Fruit fly (Drosophila melanogaster) whole organism, adult: ENCODE measurements around the gene comm2.

Source experiments
- CG11617 ChIP-seq: fragments of 200-800 bp; sonication (Bioruptor generic); optimal IDR thresholded peaks from 2 replicates; lab custom pipeline; 2017; ENCODE audit warnings: mild to moderate bottlenecking, missing biosample characterization, missing genetic modification reagents, missing genetic modification characterization
- CG12768 ChIP-seq: fragments of 200-800 bp; sonication (Bioruptor generic); optimal IDR thresholded peaks from 2 replicates; lab custom pipeline; 2017; ENCODE audit warnings: missing biosample characterization, missing genetic modification characterization, mild to moderate bottlenecking, moderate library complexity, missing genetic modification reagents
- CG14711 ChIP-seq: fragments of 200-800 bp; sonication (Bioruptor generic); optimal IDR thresholded peaks from 2 replicates; lab custom pipeline; 2018; ENCODE audit warnings: missing biosample characterization, mild to moderate bottlenecking, missing genetic modification characterization, moderate library complexity
- CG1620 ChIP-seq: fragments of 200-800 bp; sonication (Bioruptor generic); optimal IDR thresholded peaks from 2 replicates; lab custom pipeline; 2016; ENCODE audit warnings: missing biosample characterization, missing genetic modification characterization
- CG33017 ChIP-seq: fragments of 200-800 bp; sonication (Bioruptor generic); optimal IDR thresholded peaks from 2 replicates; lab custom pipeline; 2018; ENCODE audit warnings: missing biosample characterization, mild to moderate bottlenecking, missing genetic modification characterization, moderate library complexity
- CG5204 ChIP-seq: fragments of 200-800 bp; sonication (Bioruptor generic); optimal IDR thresholded peaks from 2 replicates; lab custom pipeline; 2016; ENCODE audit warnings: missing biosample characterization, missing genetic modification characterization
- CG7045 ChIP-seq: fragments of 200-800 bp; sonication (Bioruptor generic); optimal IDR thresholded peaks from 2 replicates; lab custom pipeline; 2017; ENCODE audit warnings: missing biosample characterization, mild to moderate bottlenecking, missing genetic modification characterization
- CG7101 ChIP-seq: fragments of 200-800 bp; sonication (Bioruptor generic); optimal IDR thresholded peaks from 2 replicates; lab custom pipeline; 2018; ENCODE audit warnings: missing biosample characterization, mild to moderate bottlenecking, missing genetic modification characterization, moderate library complexity
- Clk ChIP-seq: fragments of 200-800 bp; sonication (Bioruptor generic); optimal IDR thresholded peaks from 2 replicates; lab custom pipeline; 2017; ENCODE audit warnings: missing biosample characterization, missing genetic modification characterization
- Crg-1 ChIP-seq: fragments of 200-800 bp; sonication (Bioruptor generic); optimal IDR thresholded peaks from 2 replicates; lab custom pipeline; 2016; ENCODE audit warnings: missing biosample characterization, missing genetic modification characterization
- Hr96 ChIP-seq: fragments of 200-800 bp; sonication (Bioruptor generic); optimal IDR thresholded peaks from 2 replicates; lab custom pipeline; 2016; ENCODE audit warnings: missing biosample characterization, missing genetic modification characterization
- Mnt ChIP-seq: fragments of 200-800 bp; sonication (Bioruptor generic); optimal IDR thresholded peaks from 2 replicates; lab custom pipeline; 2016; ENCODE audit warnings: missing biosample characterization, mild to moderate bottlenecking, missing genetic modification characterization
- bab1 ChIP-seq: fragments of 200-800 bp; sonication (Bioruptor generic); optimal IDR thresholded peaks from 3 replicates; lab custom pipeline; 2019; ENCODE audit warnings: missing biosample characterization, mild to moderate bottlenecking, missing genetic modification characterization, moderate library complexity
- cic ChIP-seq: fragments of 200-800 bp; sonication (Bioruptor generic); optimal IDR thresholded peaks from 2 replicates; lab custom pipeline; 2017; ENCODE audit warnings: missing biosample characterization, mild to moderate bottlenecking, missing genetic modification characterization, moderate library complexity
- cnc ChIP-seq, 2 experiments: fragments of >200 bp; optimal IDR thresholded peaks; 2 replicates each; lab custom pipeline; 2017
- kay ChIP-seq: fragments of 200-800 bp; sonication (Bioruptor generic); peaks from one replicate; lab custom pipeline; 2016; ENCODE audit warnings: missing biosample characterization, missing genetic modification characterization, borderline replicate concordance
- ovo ChIP-seq: fragments of 200-800 bp; sonication (Bioruptor generic); optimal IDR thresholded peaks from 2 replicates; lab custom pipeline; 2016; ENCODE audit warnings: missing biosample characterization, missing genetic modification characterization
- pad ChIP-seq: fragments of 200-800 bp; sonication (Bioruptor generic); optimal IDR thresholded peaks from 3 replicates; lab custom pipeline; 2017; ENCODE audit warnings: missing biosample characterization, missing genetic modification characterization, mild to moderate bottlenecking, moderate library complexity, missing genetic modification reagents
- tj ChIP-seq: fragments of 200-800 bp; sonication (Bioruptor generic); optimal IDR thresholded peaks from 3 replicates; lab custom pipeline; 2017; ENCODE audit warnings: missing biosample characterization, mild to moderate bottlenecking, missing genetic modification characterization, moderate library complexity
- toe ChIP-seq: fragments of 200-800 bp; sonication (Bioruptor generic); optimal IDR thresholded peaks from 2 replicates; lab custom pipeline; 2016; ENCODE audit warnings: missing biosample characterization, missing genetic modification characterization

comm2 gene

DNA sequence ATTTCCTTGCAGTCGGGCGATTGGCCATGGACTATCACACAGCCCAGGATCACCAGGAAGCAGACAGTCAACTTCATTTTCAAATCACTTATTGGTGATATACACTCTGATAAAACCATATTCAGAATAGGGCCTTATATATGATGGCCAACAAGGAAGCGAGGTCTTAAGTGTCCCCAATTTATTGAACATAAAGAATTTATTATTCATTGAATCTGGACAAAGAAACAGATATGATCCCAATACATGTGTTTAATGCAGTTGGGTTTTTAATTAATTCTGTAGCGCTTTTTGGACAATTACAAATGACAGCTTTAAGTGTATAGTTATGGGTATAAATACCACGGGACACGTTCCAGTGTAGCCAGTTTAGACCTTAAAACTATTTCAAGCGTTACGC, 40.3 kb downstream of the comm2 start, which contains the start of the genes Eig71Eh and Eig71Ei:
TSS of gene Eig71Eh (minus strand) at position 101 of the 400 bp plus-strand sequence.
TSS of gene Eig71Ei (plus strand) at position 367 of the 400 bp plus-strand sequence.
- TF ChIP-seq CG33017 = no peak
- no peak for TF ChIP-seq CG12768 (GFP tag; lab: Kevin White, UChicago)
- no peak for TF ChIP-seq kay
- no peak for TF ChIP-seq tj
- TF ChIP-seq CG14711 = no peak
- TF ChIP-seq CG5204 (GFP tag; lab: Kevin White, UChicago) = no peak
- TF ChIP-seq Mnt (GFP tag; lab: Kevin White, UChicago) = no peak
- no peak for TF ChIP-seq Hr96
- TF ChIP-seq CG11617 (GFP tag; lab: Kevin White, UChicago) = no peak

DNA sequence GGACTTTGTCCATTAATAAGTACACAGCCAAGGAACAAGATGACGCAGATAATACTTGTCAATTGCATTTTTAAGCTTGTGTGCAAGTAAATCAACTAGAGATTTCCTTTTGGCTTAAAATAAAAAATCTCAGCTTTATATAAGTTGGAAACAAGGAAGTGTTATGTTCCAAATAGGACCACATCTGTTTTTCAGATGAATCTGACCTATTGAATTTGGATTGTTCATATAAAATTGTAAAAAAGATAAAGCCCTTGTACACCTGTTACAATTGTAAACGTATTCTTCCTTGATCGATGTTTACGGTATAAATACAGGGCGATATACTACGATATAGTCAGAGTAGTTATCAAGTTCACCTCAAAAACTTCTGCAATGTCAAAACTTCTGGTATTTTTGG, 42.4 kb downstream of the comm2 start, which contains the start of the genes Eig71Ef and Eig71Eg:
TSS of gene Eig71Ef (minus strand) at position 101 of the 400 bp plus-strand sequence.
TSS of gene Eig71Eg (plus strand) at position 339 of the 400 bp plus-strand sequence.
- TF ChIP-seq Mnt (GFP tag; lab: Kevin White, UChicago) (no peak), tj (no peak)

- no peak for TF ChIP-seq tj
- no peak for TF ChIP-seq Mnt (GFP tag; lab: Kevin White, UChicago)
- no peak for TF ChIP-seq pad (GFP tag; lab: Kevin White, UChicago)
- TF ChIP-seq CG5204 (GFP tag; lab: Kevin White, UChicago) = no peak
- TF ChIP-seq CG1620 (GFP tag; lab: Kevin White, UChicago) = no peak
- TF ChIP-seq CG7101 (tag; lab: Kevin White, UChicago) = no peak
- TF ChIP-seq Hr96 = no peak
- TF ChIP-seq Crg-1 (GFP tag; lab: Kevin White, UChicago) = no peak
- no peak for TF ChIP-seq ovo (GFP tag; lab: Kevin White, UChicago)
- no peak for TF ChIP-seq cnc (optimal IDR thresholded peaks at IDR 0.05; lab: Kevin White, UChicago)
- TF ChIP-seq bab1 (GFP tag; lab: Kevin White, UChicago) = no peak
- TF ChIP-seq CG11617 (GFP tag; lab: Kevin White, UChicago) = no peak
- TF ChIP-seq cic (GFP tag; lab: Kevin White, UChicago) = no peak
- TF ChIP-seq CG7045 (GFP tag; lab: Kevin White, UChicago) = no peak
- no peak for TF ChIP-seq toe
- TF ChIP-seq CG14711 = no peak
- TF ChIP-seq CG12768 (GFP tag; lab: Kevin White, UChicago) = no peak
- no peak for TF ChIP-seq Clk (GFP tag; lab: Kevin White, UChicago)
- no peak for TF ChIP-seq CG33017
Observed at dm6 chr3L:15655910-15656309, 43.7 kb downstream of the comm2 start, which contains the start of gene Eig71Ee. Eig71Ee (minus strand) TSS chr3L:15656010.

dm6 chr3L:15652154-15652553, 47.5 kb downstream of the comm2 start, which contains the start of the genes Eig71Ec and Eig71Ed:
Eig71Ec (minus strand) TSS chr3L:15652254.
Eig71Ed (plus strand) TSS chr3L:15652537.
- TF ChIP-seq cnc (optimal IDR thresholded peaks at IDR 0.05; lab: Kevin White, UChicago) (no peak), CG1620 (GFP tag; lab: Kevin White, UChicago) (no peak), CG5204 (GFP tag; lab: Kevin White, UChicago) (no peak), ovo (GFP tag; lab: Kevin White, UChicago) (no peak), CG7045 (GFP tag; lab: Kevin White, UChicago) (no peak), Crg-1 (GFP tag; lab: Kevin White, UChicago) (no peak), Hr96 (no peak), bab1 (GFP tag; lab: Kevin White, UChicago) (no peak), CG7101 (tag; lab: Kevin White, UChicago) (no peak), CG33017 (no peak), toe (no peak), cic (GFP tag; lab: Kevin White, UChicago) (no peak), Clk (GFP tag; lab: Kevin White, UChicago) (no peak), CG14711 (no peak), tj (no peak), kay (no peak)

- no peak for TF ChIP-seq Hr96
- TF ChIP-seq bab1 (GFP tag; lab: Kevin White, UChicago) = no peak
- TF ChIP-seq CG1620 (GFP tag; lab: Kevin White, UChicago) = no peak
- no peak for TF ChIP-seq kay
- no peak for TF ChIP-seq Mnt (GFP tag; lab: Kevin White, UChicago)
- no peak for TF ChIP-seq ovo (GFP tag; lab: Kevin White, UChicago)
- TF ChIP-seq cic (GFP tag; lab: Kevin White, UChicago) = no peak
- TF ChIP-seq CG5204 (GFP tag; lab: Kevin White, UChicago) = no peak
- TF ChIP-seq toe = no peak
- no peak for TF ChIP-seq Crg-1 (GFP tag; lab: Kevin White, UChicago)
- TF ChIP-seq CG11617 (GFP tag; lab: Kevin White, UChicago) = no peak
- no peak for TF ChIP-seq cnc (optimal IDR thresholded peaks at IDR 0.05; lab: Kevin White, UChicago)
- no peak for TF ChIP-seq CG7101 (tag; lab: Kevin White, UChicago)
- TF ChIP-seq CG14711 = no peak
Observed at dm6 chr3L:15650552-15650951, 49.1 kb downstream of the comm2 start, which contains the start of gene CG43084. CG43084 (plus strand) TSS chr3L:15650852.

- TF ChIP-seq CG12768 (GFP tag; lab: Kevin White, UChicago) (no peak), Hr96 (no peak), cic (GFP tag; lab: Kevin White, UChicago) (no peak), kay (no peak), pad (GFP tag; lab: Kevin White, UChicago) (no peak), ovo (GFP tag; lab: Kevin White, UChicago) (no peak), CG1620 (GFP tag; lab: Kevin White, UChicago) (no peak), CG5204 (GFP tag; lab: Kevin White, UChicago) (no peak), Clk (GFP tag; lab: Kevin White, UChicago) (no peak), Mnt (GFP tag; lab: Kevin White, UChicago) (no peak), toe (no peak), tj (no peak), CG11617 (GFP tag; lab: Kevin White, UChicago) (no peak), CG7101 (tag; lab: Kevin White, UChicago) (no peak), CG7045 (GFP tag; lab: Kevin White, UChicago) (no peak)
Observed at dm6 chr3L:15649561-15649960, 50.1 kb downstream of the comm2 start, which contains the start of the genes Eig71Ea and Eig71Eb. Eig71Ea (minus strand) TSS chr3L:15649661. Eig71Eb (plus strand) TSS chr3L:15649936.
